Worm (Caenorhabditis elegans) whole organism, late embryonic: Measurements from ENCODE around the gene C39B10.4.

ENCODE experiments used
- C38D4.7 ChIP-seq: fragments of 200-800 bp; sonication (Bioruptor generic); optimal IDR thresholded peaks from 2 replicates; lab custom pipeline; 2018; ENCODE audit warnings: mild to moderate bottlenecking, missing genetic modification characterization, moderate library complexity, missing compliant biosample characterization
- ama-1 ChIP-seq: fragments of 150-350 bp; optimal IDR thresholded peaks from 2 replicates; lab custom pipeline; 2014
- ceh-2 ChIP-seq: sonication (generic microtip); optimal IDR thresholded peaks from 2 replicates; lab custom pipeline; 2016; ENCODE audit warnings: missing genotype, missing genetic modification characterization, missing compliant biosample characterization
- ceh-48 ChIP-seq: sonication (generic microtip); optimal IDR thresholded peaks from 2 replicates; lab custom pipeline; 2016; ENCODE audit warnings: missing genetic modification characterization, inconsistent platforms, missing compliant biosample characterization
- ceh-9 ChIP-seq: sonication (generic microtip); optimal IDR thresholded peaks from 2 replicates; lab custom pipeline; 2016; ENCODE audit warnings: mild to moderate bottlenecking, missing genetic modification characterization, inconsistent platforms, missing compliant biosample characterization
- eyg-1 ChIP-seq: sonication (generic microtip); optimal IDR thresholded peaks from 2 replicates; lab custom pipeline; 2016; ENCODE audit warnings: missing genotype, missing genetic modification characterization, missing compliant biosample characterization
- gmeb-2 ChIP-seq: sonication (generic microtip); optimal IDR thresholded peaks from 2 replicates; lab custom pipeline; 2016; ENCODE audit warnings: missing genetic modification characterization, inconsistent platforms, missing compliant biosample characterization
- hlh-6 ChIP-seq: sonication (generic microtip); optimal IDR thresholded peaks from 2 replicates; lab custom pipeline; 2016; ENCODE audit warnings: missing genotype, missing genetic modification characterization, missing compliant biosample characterization
- madf-2 ChIP-seq: sonication (generic microtip); optimal IDR thresholded peaks from 2 replicates; lab custom pipeline; 2017; ENCODE audit warnings: missing genetic modification characterization, missing compliant biosample characterization
- nhr-11 ChIP-seq: fragments of 150-350 bp; optimal IDR thresholded peaks from 2 replicates; lab custom pipeline; 2014; ENCODE audit warnings: missing biosample characterization, missing genetic modification characterization
- odd-2 ChIP-seq: sonication (generic microtip); optimal IDR thresholded peaks from 2 replicates; lab custom pipeline; 2017; ENCODE audit warnings: antibody characterized with exemption, mild to moderate bottlenecking, missing genetic modification characterization, missing compliant biosample characterization
- ztf-16 ChIP-seq: sonication (generic microtip); optimal IDR thresholded peaks from 2 replicates; lab custom pipeline; 2017; ENCODE audit warnings: missing genetic modification characterization, missing compliant biosample characterization

- TF ChIP-seq ama-1: no peak
- no peak for TF ChIP-seq nhr-11 (tag; lab: Kevin White, UChicago)
- TF ChIP-seq ztf-16 (tag; lab: Kevin White, UChicago): no peak
- TF ChIP-seq odd-2 (tag; lab: Kevin White, UChicago): no peak
- TF ChIP-seq ceh-48 (tag; lab: Kevin White, UChicago): no peak
- no peak for TF ChIP-seq gmeb-2
- TF ChIP-seq ceh-9 (tag; lab: Kevin White, UChicago): no peak
- no peak for TF ChIP-seq ceh-2 (tag; lab: Kevin White, UChicago)
- no peak for TF ChIP-seq eyg-1 (tag; lab: Kevin White, UChicago)
- TF ChIP-seq hlh-6 (tag; lab: Kevin White, UChicago): no peak
- no peak for TF ChIP-seq C38D4.7 (GFP tag; lab: Kevin White, UChicago)
- no peak for TF ChIP-seq madf-2 (tag; lab: Kevin White, UChicago)
These were observed 49.6 kb upstream of the C39B10.4 start for ce11 chrX:10395177-10395576.
